Worm (Caenorhabditis elegans) whole organism, L1 larva: ENCODE measurements around the gene T06D4.6.

Experiments used
- C16A3.4 ChIP-seq: fragments of 150-350 bp; optimal IDR thresholded peaks from 2 replicates; lab custom pipeline; 2014; ENCODE audit warnings: missing biosample characterization, missing genetic modification characterization
- C34B4.2 ChIP-seq: sonication (generic microtip); optimal IDR thresholded peaks from 2 replicates; lab custom pipeline; 2017; ENCODE audit warnings: mild to moderate bottlenecking, missing genetic modification characterization, missing compliant biosample characterization
- F16B12.6 ChIP-seq: fragments of 150-350 bp; optimal IDR thresholded peaks from 2 replicates; lab custom pipeline; 2014; ENCODE audit warnings: missing biosample characterization, missing genetic modification characterization
- Y116A8C.19 ChIP-seq: sonication (generic microtip); optimal IDR thresholded peaks from 2 replicates; lab custom pipeline; 2016; ENCODE audit warnings: missing compliant biosample characterization, missing genetic modification characterization, borderline replicate concordance
- aha-1 ChIP-seq: fragments of 150-350 bp; optimal IDR thresholded peaks from 2 replicates; lab custom pipeline; 2014; ENCODE audit warnings: missing biosample characterization, missing genetic modification characterization
- blmp-1 ChIP-seq: fragments of 150-350 bp; optimal IDR thresholded peaks from 2 replicates; lab custom pipeline; 2014; ENCODE audit warnings: missing biosample characterization, missing genetic modification characterization
- ceh-63 ChIP-seq: fragments of 200-800 bp; sonication (Bioruptor generic); optimal IDR thresholded peaks from 2 replicates; lab custom pipeline; 2018; ENCODE audit warnings: mild to moderate bottlenecking, missing genetic modification characterization, missing compliant biosample characterization
- ceh-8 ChIP-seq: fragments of 200-800 bp; sonication (Bioruptor generic); optimal IDR thresholded peaks from 2 replicates; lab custom pipeline; 2018; ENCODE audit warnings: mild to moderate bottlenecking, missing genetic modification characterization, moderate library complexity, missing compliant biosample characterization
- ceh-82 ChIP-seq, 3 experiments: fragments of 150-350 bp in 1 of 3; sonication (generic microtip) in 2 of 3; optimal IDR thresholded peaks; 2 replicates each; lab custom pipeline; 2014 to 2017; ENCODE audit warnings: missing biosample characterization in 3 of 3, missing genetic modification characterization in 3 of 3
- ceh-90 ChIP-seq: sonication (generic microtip); optimal IDR thresholded peaks from 2 replicates; lab custom pipeline; 2016; ENCODE audit warnings: missing genetic modification characterization, missing compliant biosample characterization
- ces-1 ChIP-seq: fragments of 150-350 bp; optimal IDR thresholded peaks from 2 replicates; lab custom pipeline; 2014; ENCODE audit warnings: missing biosample characterization, missing genetic modification reagents, missing genetic modification characterization
- efl-3 ChIP-seq: fragments of 200-800 bp; sonication (Bioruptor generic); optimal IDR thresholded peaks from 2 replicates; lab custom pipeline; 2018; ENCODE audit warnings: mild to moderate bottlenecking, missing genetic modification characterization, missing compliant biosample characterization
- egl-13 ChIP-seq: sonication (generic microtip); optimal IDR thresholded peaks from 2 replicates; lab custom pipeline; 2016; ENCODE audit warnings: missing genotype, missing genetic modification reagents, missing genetic modification characterization, missing compliant biosample characterization
- elt-3 ChIP-seq, 6 experiments: fragments of 150-350 bp in 1 of 6; sonication (generic microtip); optimal IDR thresholded peaks; 2 replicates each; lab custom pipeline; 2017 to 2018; ENCODE audit warnings: missing biosample characterization in 6 of 6, missing genetic modification characterization in 6 of 6, inconsistent platforms in 1 of 6
- fkh-4 ChIP-seq: sonication (generic microtip); optimal IDR thresholded peaks from 2 replicates; lab custom pipeline; 2016; ENCODE audit warnings: missing compliant biosample characterization, missing genetic modification characterization, borderline replicate concordance
- hpl-2 ChIP-seq: fragments of 150-350 bp; optimal IDR thresholded peaks from 2 replicates; lab custom pipeline; 2014; ENCODE audit warnings: missing biosample characterization, missing genetic modification reagents, missing genetic modification characterization
- isw-1 ChIP-seq: fragments of 200-800 bp; sonication (Bioruptor generic); IDR thresholded peaks from 2 replicates; pipeline ENCODE4 v1.3.6; 2022; ENCODE audit warnings: missing genetic modification characterization, missing compliant biosample characterization
- lin-13 ChIP-seq: fragments of 150-350 bp; optimal IDR thresholded peaks from 2 replicates; lab custom pipeline; 2014; ENCODE audit warnings: missing biosample characterization, missing genetic modification reagents, missing genetic modification characterization
- lin-15B ChIP-seq: fragments of 150-350 bp; sonication (generic microtip); optimal IDR thresholded peaks from 3 replicates; lab custom pipeline; 2014; ENCODE audit warnings: missing biosample characterization, missing genetic modification characterization
- lin-35 ChIP-seq, 2 experiments: fragments of 150-350 bp; optimal IDR thresholded peaks; 2 replicates each; lab custom pipeline; 2014; ENCODE audit warnings: missing biosample characterization in 2 of 2, missing genetic modification characterization in 2 of 2, missing genetic modification reagents in 2 of 2
- lin-39 ChIP-seq: fragments of 150-350 bp; optimal IDR thresholded peaks from 2 replicates; lab custom pipeline; 2014; ENCODE audit warnings: missing biosample characterization, missing genetic modification reagents, missing genetic modification characterization
- mab-9 ChIP-seq: fragments of 200-800 bp; sonication (Bioruptor generic); IDR thresholded peaks from 2 replicates; pipeline ENCODE4 v1.3.6; 2022; ENCODE audit warnings: missing genetic modification reagents, missing genetic modification characterization, missing compliant biosample characterization
- mep-1 ChIP-seq: fragments of 150-350 bp; optimal IDR thresholded peaks from 2 replicates; lab custom pipeline; 2014; ENCODE audit warnings: missing biosample characterization, missing genetic modification characterization
- nhr-11 ChIP-seq: fragments of 150-350 bp; optimal IDR thresholded peaks from 2 replicates; lab custom pipeline; 2014; ENCODE audit warnings: missing biosample characterization, missing genetic modification characterization
- nhr-12 ChIP-seq: sonication (generic microtip); optimal IDR thresholded peaks from 2 replicates; lab custom pipeline; 2017; ENCODE audit warnings: missing biosample characterization, missing genetic modification characterization
- nhr-19 ChIP-seq: fragments of 200-800 bp; sonication (Bioruptor generic); conservative IDR thresholded peaks from 2 replicates; pipeline ENCODE4 v1.3.6; 2022; ENCODE audit warnings: missing genetic modification characterization, missing compliant biosample characterization
- nhr-28 ChIP-seq: fragments of 150-350 bp; optimal IDR thresholded peaks from 2 replicates; lab custom pipeline; 2014; ENCODE audit warnings: missing biosample characterization, missing genetic modification characterization
- nhr-47 ChIP-seq: sonication (generic microtip); optimal IDR thresholded peaks from 2 replicates; lab custom pipeline; 2016; ENCODE audit warnings: mild to moderate bottlenecking, missing genetic modification characterization, moderate library complexity, missing compliant biosample characterization
- nhr-71 ChIP-seq: sonication (generic microtip); optimal IDR thresholded peaks from 2 replicates; lab custom pipeline; 2016; ENCODE audit warnings: mild to moderate bottlenecking, missing genetic modification characterization, moderate library complexity, missing compliant biosample characterization
- nhr-90 ChIP-seq: sonication (generic microtip); optimal IDR thresholded peaks from 2 replicates; lab custom pipeline; 2016; ENCODE audit warnings: mild to moderate bottlenecking, missing genetic modification characterization, missing compliant biosample characterization; ENCODE audit not compliant: poor library complexity
- pag-3 ChIP-seq: sonication (generic microtip); optimal IDR thresholded peaks from 2 replicates; lab custom pipeline; 2017; ENCODE audit warnings: missing genetic modification characterization, mild to moderate bottlenecking, missing compliant biosample characterization, antibody characterized with exemption, borderline replicate concordance; ENCODE audit not compliant: insufficient read depth
- skn-1 ChIP-seq: fragments of 150-350 bp; optimal IDR thresholded peaks from 2 replicates; lab custom pipeline; 2014; ENCODE audit warnings: missing biosample characterization, missing genetic modification characterization
- snpc-4 ChIP-seq: fragments of 150-350 bp; optimal IDR thresholded peaks from 2 replicates; lab custom pipeline; 2014; ENCODE audit warnings: missing biosample characterization, missing genetic modification characterization
- snu-23 ChIP-seq: sonication (generic microtip); optimal IDR thresholded peaks from 2 replicates; lab custom pipeline; 2016; ENCODE audit warnings: missing genetic modification characterization, missing compliant biosample characterization
- sox-4 ChIP-seq: sonication (generic microtip); optimal IDR thresholded peaks from 2 replicates; lab custom pipeline; 2016; ENCODE audit warnings: missing genetic modification characterization, missing compliant biosample characterization
- swsn-7 ChIP-seq: sonication (generic microtip); optimal IDR thresholded peaks from 2 replicates; lab custom pipeline; 2016; ENCODE audit warnings: missing genetic modification characterization, missing compliant biosample characterization
- tbx-2 ChIP-seq: sonication (generic microtip); optimal IDR thresholded peaks from 2 replicates; lab custom pipeline; 2016; ENCODE audit warnings: missing genetic modification characterization, missing compliant biosample characterization
- tlp-1 ChIP-seq: fragments of 150-350 bp; optimal IDR thresholded peaks from 2 replicates; lab custom pipeline; 2014; ENCODE audit warnings: missing biosample characterization, missing genetic modification characterization
- unc-30 ChIP-seq: sonication (generic microtip); optimal IDR thresholded peaks from 2 replicates; lab custom pipeline; 2017; ENCODE audit warnings: missing biosample characterization, missing genetic modification characterization
- unc-62 ChIP-seq: fragments of 150-350 bp; optimal IDR thresholded peaks from 2 replicates; lab custom pipeline; 2014; ENCODE audit warnings: missing biosample characterization, missing genetic modification reagents, missing genetic modification characterization
- unc-86 ChIP-seq: sonication (generic microtip); optimal IDR thresholded peaks from 2 replicates; lab custom pipeline; 2016; ENCODE audit warnings: missing genetic modification characterization, missing compliant biosample characterization
- unc-98 ChIP-seq: fragments of 200-800 bp; sonication (Bioruptor generic); IDR thresholded peaks from 2 replicates; pipeline ENCODE4 v1.3.6; 2022; ENCODE audit warnings: missing genetic modification characterization, missing compliant biosample characterization
- vab-15 ChIP-seq: sonication (generic microtip); optimal IDR thresholded peaks from 2 replicates; lab custom pipeline; 2017; ENCODE audit warnings: missing genotype, mild to moderate bottlenecking, missing genetic modification characterization, missing compliant biosample characterization
- zag-1 ChIP-seq: fragments of 150-350 bp; optimal IDR thresholded peaks from 2 replicates; lab custom pipeline; 2014; ENCODE audit warnings: missing biosample characterization, missing genetic modification characterization
- ztf-11 ChIP-seq, 2 experiments: sonication (generic microtip); optimal IDR thresholded peaks; 2 replicates each; lab custom pipeline; 2016 to 2017; ENCODE audit warnings: missing genetic modification characterization in 2 of 2, missing biosample characterization in 1 of 2, missing compliant biosample characterization in 1 of 2
- ztf-4 ChIP-seq: fragments of 150-350 bp; optimal IDR thresholded peaks from 2 replicates; lab custom pipeline; 2014; ENCODE audit warnings: missing biosample characterization, missing genetic modification characterization

Gene T06D4.6

ce11 chrII:3344917-3345316 lies 42.5 kb downstream of the T06D4.6 start, which contains the start of gene bath-28:
bath-28 (minus strand) TSS chrII:3344967.
- TF ChIP-seq lin-13 (GFP tag; lab: Kevin White, UChicago), result no peak
- no peak for TF ChIP-seq ztf-11 (tag; optimal IDR thresholded peaks at IDR 0.05; lab: Kevin White, UChicago)
- TF ChIP-seq lin-39 (tag; lab: Kevin White, UChicago), result no peak
- no peak for TF ChIP-seq mab-9 (GFP tag; lab: Robert Waterston, UW)
- TF ChIP-seq blmp-1 (tag; lab: Kevin White, UChicago), result no peak
- TF ChIP-seq unc-98 (GFP tag; lab: Robert Waterston, UW), result no peak
- no peak for TF ChIP-seq nhr-90 (tag; lab: Kevin White, UChicago)
- TF ChIP-seq unc-30, result no peak
- TF ChIP-seq zag-1 (tag; lab: Kevin White, UChicago), result no peak
- no peak for TF ChIP-seq unc-62
- TF ChIP-seq ceh-90, result no peak
- TF ChIP-seq C34B4.2 (tag; lab: Kevin White, UChicago), result no peak

- TF ChIP-seq nhr-47 (tag; lab: Kevin White, UChicago), result no peak
- no peak for TF ChIP-seq isw-1 (GFP tag; lab: Robert Waterston, UW)
- no peak for TF ChIP-seq unc-86 (tag; lab: Kevin White, UChicago)
- TF ChIP-seq Y116A8C.19 (tag; lab: Kevin White, UChicago), result no peak
- no peak for TF ChIP-seq ztf-4
- TF ChIP-seq ceh-63 (GFP tag; lab: Kevin White, UChicago), result no peak
- TF ChIP-seq tbx-2 (tag; lab: Kevin White, UChicago), result no peak
- TF ChIP-seq lin-35 (GFP tag; optimal IDR thresholded peaks at IDR 0.05; lab: Kevin White, UChicago), result no peak
- TF ChIP-seq snu-23 (GFP tag; lab: Kevin White, UChicago), result no peak
- no peak for TF ChIP-seq swsn-7 (tag; lab: Kevin White, UChicago)
- TF ChIP-seq nhr-19 (GFP tag; lab: Robert Waterston, UW), result no peak
- no peak for TF ChIP-seq ceh-82 (tag; optimal IDR thresholded peaks at IDR 0.05; lab: Kevin White, UChicago)
- no peak for TF ChIP-seq sox-4 (tag; lab: Kevin White, UChicago)
- no peak for TF ChIP-seq hpl-2
- TF ChIP-seq nhr-11 (tag; lab: Kevin White, UChicago), result no peak
- no peak for TF ChIP-seq ces-1 (GFP tag; lab: Kevin White, UChicago)
- TF ChIP-seq unc-62, result no peak
- TF ChIP-seq nhr-71, result no peak
- no peak for TF ChIP-seq ceh-8 (GFP tag; lab: Kevin White, UChicago)
- no peak for TF ChIP-seq tlp-1
- TF ChIP-seq, all 84 proteins: peak for 0
Observed at ce11 chrII:3343714-3344113, 43.7 kb downstream of the T06D4.6 start, which contains the start of gene F14D2.15. F14D2.15 (minus strand) TSS chrII:3343814.

ce11 chrII:3341989-3342388 lies 45.4 kb downstream of the T06D4.6 start, which contains the start of gene F14D2.11:
F14D2.11 (minus strand) TSS chrII:3342089.
- TF ChIP-seq nhr-12 (tag; lab: Kevin White, UChicago) (no peak), snpc-4 (no peak), ces-1 (GFP tag; lab: Kevin White, UChicago) (no peak), C16A3.4 (no peak), mep-1 (tag; lab: Kevin White, UChicago) (no peak), elt-3 (tag; optimal IDR thresholded peaks at IDR 0.05; lab: Kevin White, UChicago) (no peak), lin-15B (tag; lab: Kevin White, UChicago) (no peak), nhr-28 (no peak), vab-15 (tag; lab: Kevin White, UChicago) (no peak), skn-1 (tag; lab: Kevin White, UChicago) (no peak), efl-3 (GFP tag; lab: Kevin White, UChicago) (no peak), aha-1 (tag; lab: Kevin White, UChicago) (no peak), ztf-4 (no peak), F16B12.6 (tag; lab: Kevin White, UChicago) (no peak), egl-13 (tag; lab: Kevin White, UChicago) (no peak), fkh-4 (tag; lab: Kevin White, UChicago) (no peak), pag-3 (tag; lab: Kevin White, UChicago) (no peak)
